Worm (Caenorhabditis elegans): ENCODE results near the gene pqn-41.

ce11 chrIII:1893851-1894250 lies 11.9 kb upstream of the pqn-41 start, which contains the start of the genes B0524.5 and B0524.2:
- TF ChIP-seq mdl-1 (tag; optimal IDR thresholded peaks at IDR 0.05) (no peak), egl-13 (tag; optimal IDR thresholded peaks at IDR 0.05) (no peak), nhr-47 (tag; optimal IDR thresholded peaks at IDR 0.05) (no peak), fkh-10 (GFP tag; optimal IDR thresholded peaks at IDR 0.05) (no peak), lin-14 (GFP tag; optimal IDR thresholded peaks at IDR 0.05) (no peak), egl-27 (tag; optimal IDR thresholded peaks at IDR 0.05) (no peak), elt-3 (tag; optimal IDR thresholded peaks at IDR 0.05) (no peak)

Measured in whole organism, L1 larva.